Fruit fly (Drosophila melanogaster) whole organism, embryonic: Measurements from ENCODE around the gene CG6739.

Source experiments
- Bteb2 ChIP-seq: fragments of 200-800 bp; sonication (Bioruptor generic); optimal IDR thresholded peaks from 2 replicates; lab custom pipeline; 2016; ENCODE audit warnings: missing biosample characterization, missing genetic modification characterization
- CG10274 ChIP-seq: fragments of 200-800 bp; sonication (Bioruptor generic); optimal IDR thresholded peaks from 3 replicates; lab custom pipeline; 2017; ENCODE audit warnings: missing biosample characterization, mild to moderate bottlenecking, missing genetic modification characterization
- CG11456 ChIP-seq: fragments of 200-800 bp; sonication (Bioruptor generic); IDR thresholded peaks from 3 replicates; pipeline ENCODE4 v1.3.6; 2022; ENCODE audit warnings: missing biosample characterization, missing genetic modification characterization
- CG12299 ChIP-seq: fragments of 200-800 bp; sonication (Bioruptor generic); optimal IDR thresholded peaks from 2 replicates; lab custom pipeline; 2018; ENCODE audit warnings: missing biosample characterization, mild to moderate bottlenecking, missing genetic modification characterization
- CG12769 ChIP-seq: fragments of 200-800 bp; sonication (Bioruptor generic); optimal IDR thresholded peaks from 2 replicates; lab custom pipeline; 2019; ENCODE audit warnings: missing biosample characterization, mild to moderate bottlenecking, missing genetic modification characterization, moderate library complexity
- CG12942 ChIP-seq: fragments of 200-800 bp; sonication (Bioruptor generic); optimal IDR thresholded peaks from 3 replicates; lab custom pipeline; 2016; ENCODE audit warnings: missing biosample characterization, missing genetic modification characterization
- CG15269 ChIP-seq: fragments of 200-800 bp; sonication (Bioruptor generic); optimal IDR thresholded peaks from 2 replicates; lab custom pipeline; 2018; ENCODE audit warnings: missing biosample characterization, mild to moderate bottlenecking, missing genetic modification characterization, moderate library complexity
- CG16815 ChIP-seq: fragments of 200-800 bp; sonication (Bioruptor generic); optimal IDR thresholded peaks from 3 replicates; lab custom pipeline; 2017; ENCODE audit warnings: missing biosample characterization, mild to moderate bottlenecking, missing genetic modification characterization
- CG17802 ChIP-seq: fragments of 200-800 bp; sonication (Bioruptor generic); optimal IDR thresholded peaks from 2 replicates; lab custom pipeline; 2018; ENCODE audit warnings: missing biosample characterization, mild to moderate bottlenecking, missing genetic modification characterization, moderate library complexity
- CG1832 ChIP-seq: fragments of 200-800 bp; sonication (Bioruptor generic); optimal IDR thresholded peaks from 2 replicates; lab custom pipeline; 2017; ENCODE audit warnings: missing biosample characterization, mild to moderate bottlenecking, missing genetic modification characterization, inconsistent platforms
- CG18599 ChIP-seq: fragments of 200-800 bp; sonication (Bioruptor generic); optimal IDR thresholded peaks from 3 replicates; lab custom pipeline; 2017; ENCODE audit warnings: missing biosample characterization, missing genetic modification characterization, mild to moderate bottlenecking, moderate library complexity, missing genetic modification reagents
- CG2712 ChIP-seq: fragments of 200-800 bp; optimal IDR thresholded peaks from 3 replicates; lab custom pipeline; 2019; ENCODE audit warnings: missing biosample characterization, mild to moderate bottlenecking, missing genetic modification characterization, moderate library complexity
- CG2875 ChIP-seq: fragments of 200-800 bp; sonication (Bioruptor generic); optimal IDR thresholded peaks from 2 replicates; lab custom pipeline; 2017; ENCODE audit warnings: missing biosample characterization, mild to moderate bottlenecking, missing genetic modification characterization, missing genetic modification reagents
- CG31441 ChIP-seq: fragments of 200-800 bp; sonication (Bioruptor generic); IDR thresholded peaks from 2 replicates; pipeline ENCODE4 v1.3.6; 2022; ENCODE audit warnings: missing biosample characterization, missing genetic modification characterization
- CG34422 ChIP-seq: fragments of 200-800 bp; sonication (Bioruptor generic); IDR thresholded peaks from 3 replicates; pipeline ENCODE4 v1.3.6; 2022; ENCODE audit warnings: missing biosample characterization, missing genetic modification characterization
- CG6175 ChIP-seq: fragments of 200-800 bp; sonication (Bioruptor generic); IDR thresholded peaks from 3 replicates; pipeline ENCODE4 v1.3.6; 2022; ENCODE audit warnings: missing biosample characterization, missing genetic modification characterization
- CG6689 ChIP-seq: fragments of 200-800 bp; sonication (Bioruptor generic); IDR thresholded peaks from 2 replicates; pipeline ENCODE4 v1.3.6; 2022; ENCODE audit warnings: missing biosample characterization, missing genetic modification characterization
- CG6854 ChIP-seq: fragments of 200-800 bp; sonication (Bioruptor generic); optimal IDR thresholded peaks from 3 replicates; lab custom pipeline; 2017; ENCODE audit warnings: missing biosample characterization, mild to moderate bottlenecking, missing genetic modification characterization
- CG7372 ChIP-seq: fragments of 200-800 bp; sonication (Bioruptor generic); IDR thresholded peaks from 2 replicates; pipeline ENCODE4 v1.3.6; 2022; ENCODE audit warnings: missing biosample characterization, missing genetic modification characterization
- CG7839 ChIP-seq: fragments of 200-800 bp; sonication (Bioruptor generic); optimal IDR thresholded peaks from 3 replicates; lab custom pipeline; 2018; ENCODE audit warnings: missing biosample characterization, mild to moderate bottlenecking, missing genetic modification characterization, moderate library complexity
- CG8089 ChIP-seq: fragments of 200-800 bp; sonication (Bioruptor generic); optimal IDR thresholded peaks from 3 replicates; lab custom pipeline; 2016; ENCODE audit warnings: missing biosample characterization, missing genetic modification characterization
- CG8388 ChIP-seq: fragments of 200-800 bp; sonication (Bioruptor generic); optimal IDR thresholded peaks from 2 replicates; lab custom pipeline; 2019; ENCODE audit warnings: missing biosample characterization, mild to moderate bottlenecking, missing genetic modification characterization, moderate library complexity
- CG8924 ChIP-seq: fragments of 200-800 bp; optimal IDR thresholded peaks from 3 replicates; lab custom pipeline; 2019; ENCODE audit warnings: missing biosample characterization, mild to moderate bottlenecking, missing genetic modification characterization, moderate library complexity
- CG9215 ChIP-seq: fragments of 200-800 bp; sonication (Bioruptor generic); IDR thresholded peaks from 2 replicates; pipeline ENCODE4 v1.3.6; 2022; ENCODE audit warnings: missing biosample characterization, missing genetic modification characterization
- Dip3 ChIP-seq: fragments of 200-800 bp; sonication (Bioruptor generic); optimal IDR thresholded peaks from 3 replicates; lab custom pipeline; 2016; ENCODE audit warnings: missing biosample characterization, missing genetic modification characterization
- Hmr ChIP-seq: fragments of 200-800 bp; sonication (Bioruptor generic); optimal IDR thresholded peaks from 3 replicates; lab custom pipeline; 2017; ENCODE audit warnings: mild to moderate bottlenecking, missing biosample characterization, missing genetic modification reagents, missing genetic modification characterization
- Hr78 ChIP-seq, 2 experiments: fragments of 200-800 bp in 1 of 2; fragments of >200 bp in 1 of 2; sonication (Bioruptor generic) in 1 of 2; optimal IDR thresholded peaks; 2 replicates each; lab custom pipeline; 2017 to 2019; ENCODE audit warnings: missing biosample characterization in 2 of 2, missing genetic modification characterization in 2 of 2, mild to moderate bottlenecking in 1 of 2, moderate library complexity in 1 of 2
- NC2α ChIP-seq: fragments of 200-800 bp; sonication (Bioruptor generic); optimal IDR thresholded peaks from 2 replicates; lab custom pipeline; 2016; ENCODE audit warnings: missing biosample characterization, missing genetic modification characterization
- NfI ChIP-seq: fragments of 200-800 bp; sonication (Bioruptor generic); optimal IDR thresholded peaks from 3 replicates; lab custom pipeline; 2018; ENCODE audit warnings: missing biosample characterization, mild to moderate bottlenecking, missing genetic modification characterization, moderate library complexity
- Rfx ChIP-seq: fragments of 200-800 bp; sonication (Bioruptor generic); IDR thresholded peaks from 2 replicates; pipeline ENCODE4 v1.3.6; 2022; ENCODE audit warnings: missing biosample characterization, missing genetic modification characterization
- Usf ChIP-seq: fragments of 200-800 bp; sonication (Bioruptor generic); optimal IDR thresholded peaks from 2 replicates; lab custom pipeline; 2017; ENCODE audit warnings: missing genotype, missing biosample characterization, missing genetic modification characterization
- Xbp1 ChIP-seq: fragments of 200-800 bp; sonication (Bioruptor generic); optimal IDR thresholded peaks from 3 replicates; lab custom pipeline; 2016; ENCODE audit warnings: missing biosample characterization, mild to moderate bottlenecking, missing genetic modification characterization
- chm ChIP-seq: fragments of 200-800 bp; sonication (Bioruptor generic); IDR thresholded peaks from 2 replicates; pipeline ENCODE4 v1.3.6; 2022; ENCODE audit warnings: missing biosample characterization, missing genetic modification characterization
- crp ChIP-seq, 2 experiments: fragments of 200-800 bp; sonication (Bioruptor generic); optimal IDR thresholded peaks; 2 replicates in 1 of 2; 3 replicates in 1 of 2; lab custom pipeline; 2017; ENCODE audit warnings: missing biosample characterization in 2 of 2, missing genetic modification characterization in 2 of 2, mild to moderate bottlenecking in 1 of 2, moderate library complexity in 1 of 2
- grn ChIP-seq: fragments of 200-800 bp; sonication (Bioruptor generic); optimal IDR thresholded peaks from 3 replicates; lab custom pipeline; 2017; ENCODE audit warnings: missing biosample characterization, missing genetic modification characterization
- gsb ChIP-seq: fragments of 200-800 bp; sonication (Bioruptor generic); IDR thresholded peaks from 2 replicates; pipeline ENCODE4 v1.3.6; 2022; ENCODE audit warnings: missing biosample characterization, missing genetic modification characterization
- h ChIP-seq: fragments of >200 bp; optimal IDR thresholded peaks from 2 replicates; lab custom pipeline; 2017
- hbn ChIP-seq: fragments of 200-800 bp; sonication (Bioruptor generic); IDR thresholded peaks from 2 replicates; pipeline ENCODE4 v1.3.6; 2022; ENCODE audit warnings: missing biosample characterization, missing genetic modification characterization; ENCODE audit not compliant: partially characterized antibody
- hth ChIP-seq: fragments of >200 bp; optimal IDR thresholded peaks from 2 replicates; lab custom pipeline; 2017; ENCODE audit warnings: inconsistent platforms
- ken ChIP-seq: fragments of 200-800 bp; sonication (Bioruptor generic); IDR thresholded peaks from 3 replicates; pipeline ENCODE4 v1.3.6; 2022; ENCODE audit warnings: missing biosample characterization, missing genetic modification characterization
- lola ChIP-seq, 3 experiments: fragments of >200 bp in 2 of 3; fragments of 200-800 bp in 1 of 3; sonication (Bioruptor generic) in 1 of 3; optimal IDR thresholded peaks; 2 replicates each; lab custom pipeline; 2017 to 2019; ENCODE audit warnings: missing biosample characterization in 3 of 3, missing genetic modification characterization in 3 of 3, mild to moderate bottlenecking in 1 of 3, moderate library complexity in 1 of 3
- peb ChIP-seq: fragments of 200-800 bp; sonication (Bioruptor generic); IDR thresholded peaks from 2 replicates; pipeline ENCODE4 v1.3.6; 2022; ENCODE audit warnings: missing biosample characterization, missing genetic modification characterization
- pho ChIP-seq: fragments of 200-800 bp; sonication (Bioruptor generic); optimal IDR thresholded peaks from 2 replicates; lab custom pipeline; 2016; ENCODE audit warnings: missing biosample characterization, missing genetic modification characterization
- repo ChIP-seq: fragments of 200-800 bp; sonication (Bioruptor generic); optimal IDR thresholded peaks from 2 replicates; lab custom pipeline; 2016; ENCODE audit warnings: missing biosample characterization, missing genetic modification characterization
- slp2 ChIP-seq: fragments of 200-800 bp; sonication (Bioruptor generic); optimal IDR thresholded peaks from 2 replicates; lab custom pipeline; 2016; ENCODE audit warnings: missing biosample characterization, missing genetic modification characterization
- so ChIP-seq: fragments of 200-800 bp; sonication (Bioruptor generic); IDR thresholded peaks from 3 replicates; pipeline ENCODE4 v1.3.6; 2022; ENCODE audit warnings: missing biosample characterization, missing genetic modification characterization
- toy ChIP-seq: fragments of 200-800 bp; sonication (Bioruptor generic); IDR thresholded peaks from 2 replicates; pipeline ENCODE4 v1.3.6; 2022; ENCODE audit warnings: missing biosample characterization, missing genetic modification characterization
- vnd ChIP-seq: fragments of 200-800 bp; sonication (Bioruptor generic); IDR thresholded peaks from 3 replicates; pipeline ENCODE4 v1.3.6; 2022; ENCODE audit warnings: missing biosample characterization, missing genetic modification characterization; ENCODE audit not compliant: partially characterized antibody
- wdn ChIP-seq: fragments of 200-800 bp; sonication (Bioruptor generic); IDR thresholded peaks from 2 replicates; pipeline ENCODE4 v1.3.6; 2022; ENCODE audit warnings: missing biosample characterization, missing genetic modification characterization
- zen2 ChIP-seq: fragments of 200-800 bp; sonication (Bioruptor generic); IDR thresholded peaks from 3 replicates; pipeline ENCODE4 v1.3.6; 2022; ENCODE audit warnings: missing biosample characterization, missing genetic modification characterization; ENCODE audit not compliant: partially characterized antibody

CG6739 gene

dm6 chr2L:7641606-7642190, 33.5 kb downstream of the CG6739 start (continued):
- TF ChIP-seq crp (GFP tag; optimal IDR thresholded peaks at IDR 0.05; lab: Kevin White, UChicago) (peak in 1 of 2 experiments; percentile 42), ken (GFP tag; lab: Robert Waterston, UW) (peak; percentile 94), h (lab: Kevin White, UChicago) (no peak), chm (peak; percentile 91), wdn (GFP tag; lab: Robert Waterston, UW) (peak; percentile 66), CG1832 (GFP tag; lab: Kevin White, UChicago) (no peak), CG31441 (no peak), Hmr (peak; percentile 93), CG11456 (peak; percentile 97), gsb (GFP tag; lab: Robert Waterston, UW) (peak; percentile 37; the same call in 1 of the 2 replicates), CG12769 (tag; lab: Kevin White, UChicago) (no peak), Dip3 (GFP tag; lab: Kevin White, UChicago) (peak; percentile 88), zen2 (GFP tag; lab: Robert Waterston, UW) (no peak), NfI (peak; percentile 58), CG9215 (GFP tag; lab: Robert Waterston, UW) (peak; percentile 39; the same call in 1 of the 2 replicates), CG7372 (peak; percentile 70; the same call in 1 of the 2 replicates), NC2α (GFP tag; lab: Kevin White, UChicago) (no peak), CG18599 (GFP tag; lab: Kevin White, UChicago) (no peak), slp2 (GFP tag; lab: Kevin White, UChicago) (peak; percentile 93), Rfx (GFP tag; lab: Robert Waterston, UW) (peak; percentile 95), CG6175 (peak; percentile 73; the same call in 2 of the 3 replicates), toy (GFP tag; lab: Robert Waterston, UW) (peak; percentile 33; the same call in 1 of the 2 replicates), CG7839 (tag; lab: Kevin White, UChicago) (no peak), peb (peak; percentile 28; the same call in 1 of the 2 replicates), CG2875 (GFP tag; lab: Kevin White, UChicago) (peak; percentile 80), CG17802 (no peak), CG34422 (GFP tag; lab: Robert Waterston, UW) (peak; percentile 87; the same call in 2 of the 3 replicates), Xbp1 (GFP tag; lab: Kevin White, UChicago) (peak; percentile 14), lola (GFP tag; optimal IDR thresholded peaks at IDR 0.05; lab: Kevin White, UChicago) (no peak), CG12299 (tag; lab: Kevin White, UChicago) (no peak), CG2712 (no peak), grn (no peak), CG16815 (peak; percentile 54), vnd (GFP tag; lab: Robert Waterston, UW) (no peak), Usf (peak; percentile 59), Hr78 (GFP tag; optimal IDR thresholded peaks at IDR 0.05; lab: Kevin White, UChicago) (no peak), CG10274 (GFP tag; lab: Kevin White, UChicago) (no peak), CG12942 (GFP tag; lab: Kevin White, UChicago) (peak; percentile 73), CG8388 (peak; percentile 61), CG8089 (GFP tag; lab: Kevin White, UChicago) (peak; percentile 96), repo (no peak), CG6689 (GFP tag; lab: Robert Waterston, UW) (peak; percentile 58), hbn (no peak), Bteb2 (GFP tag; lab: Kevin White, UChicago) (no peak), CG8924 (no peak), pho (GFP tag; lab: Kevin White, UChicago) (peak; percentile 61), hth (lab: Kevin White, UChicago) (no peak), CG6854 (GFP tag; lab: Kevin White, UChicago) (no peak), CG15269 (tag; lab: Kevin White, UChicago) (peak; percentile 71), so (GFP tag; lab: Robert Waterston, UW) (peak; percentile 76)
